Worm (Caenorhabditis elegans): ENCODE measurements around the gene cisd-3.1.

The cisd-3.1 gene

ce11 chrIII:4594762-4595523, 52.3 kb downstream of the cisd-3.1 start:
- TF ChIP-seq ceh-6 (GFP tag; optimal IDR thresholded peaks at IDR 0.05) (no peak), ets-4 (tag; optimal IDR thresholded peaks at IDR 0.05) (no peak), ztf-16 (tag; optimal IDR thresholded peaks at IDR 0.05) (no peak), T23F11.4 (GFP tag; optimal IDR thresholded peaks at IDR 0.05) (no peak), unc-3 (GFP tag; conservative IDR thresholded peaks at IDR 0.05) (no peak), unc-3 (tag; optimal IDR thresholded peaks at IDR 0.05) (no peak), sox-2 (GFP tag; IDR thresholded peaks at IDR 0.05) (no peak), dmd-4 (tag; optimal IDR thresholded peaks at IDR 0.05; ENCODE audit: borderline replicate concordance) (no peak), tbx-2 (tag; optimal IDR thresholded peaks at IDR 0.05) (no peak), elt-4 (tag; optimal IDR thresholded peaks at IDR 0.05) (no peak), ceh-48 (tag; optimal IDR thresholded peaks at IDR 0.05) (no peak), ceh-31 (tag; optimal IDR thresholded peaks at IDR 0.05) (no peak), ref-2 (tag; optimal IDR thresholded peaks at IDR 0.05) (no peak), fax-1 (tag; optimal IDR thresholded peaks at IDR 0.05) (no peak), pha-2 (tag; optimal IDR thresholded peaks at IDR 0.05) (no peak), rnt-1 (tag; optimal IDR thresholded peaks at IDR 0.05) (no peak), ceh-22 (tag; optimal IDR thresholded peaks at IDR 0.05) (no peak), pros-1 (tag; optimal IDR thresholded peaks at IDR 0.05) (no peak), ceh-34 (tag; optimal IDR thresholded peaks at IDR 0.05) (no peak), npax-4 (tag; optimal IDR thresholded peaks at IDR 0.05) (no peak), ttx-3 (tag; optimal IDR thresholded peaks at IDR 0.05) (no peak)

Measured in whole organism, late embryonic.